Fruit fly (Drosophila melanogaster) whole organism, wandering third instar larva: ENCODE measurements around the gene CG32544.

Experiments used
- Abd-B ChIP-seq: fragments of >200 bp; optimal IDR thresholded peaks from 2 replicates; lab custom pipeline; 2017; ENCODE audit warnings: missing biosample characterization, missing genetic modification characterization
- CG32264 ChIP-seq: fragments of 200-800 bp; sonication (Bioruptor generic); optimal IDR thresholded peaks from 2 replicates; lab custom pipeline; 2016; ENCODE audit warnings: missing biosample characterization, missing genetic modification characterization
- CG9705 ChIP-seq: fragments of 200-800 bp; sonication (Bioruptor generic); optimal IDR thresholded peaks from 2 replicates; lab custom pipeline; 2018; ENCODE audit warnings: missing biosample characterization, mild to moderate bottlenecking, missing genetic modification characterization
- CrebA ChIP-seq: fragments of 200-800 bp; sonication (Bioruptor generic); optimal IDR thresholded peaks from 2 replicates; lab custom pipeline; 2016; ENCODE audit warnings: missing biosample characterization, mild to moderate bottlenecking, missing genetic modification characterization, borderline replicate concordance
- Dfd ChIP-seq: fragments of >200 bp; optimal IDR thresholded peaks from 2 replicates; lab custom pipeline; 2017; ENCODE audit warnings: missing biosample characterization, missing genetic modification characterization
- Dif ChIP-seq: fragments of 200-275, 200-300 bp; sonication (Bioruptor generic); optimal IDR thresholded peaks from 2 replicates; lab custom pipeline; 2018; ENCODE audit warnings: missing biosample characterization, missing genetic modification characterization; ENCODE audit not compliant: partially characterized antibody
- GATAd ChIP-seq: sonication (Bioruptor generic); optimal IDR thresholded peaks from 2 replicates; lab custom pipeline; 2016; ENCODE audit warnings: missing biosample characterization, missing genetic modification characterization
- HLH106 ChIP-seq: fragments of 200-800 bp; optimal IDR thresholded peaks from 3 replicates; lab custom pipeline; 2019; ENCODE audit warnings: missing biosample characterization, mild to moderate bottlenecking, missing genetic modification characterization, moderate library complexity
- Hnf4 ChIP-seq: fragments of 200-800 bp; sonication (Bioruptor generic); optimal IDR thresholded peaks from 2 replicates; lab custom pipeline; 2016; ENCODE audit warnings: missing biosample characterization, mild to moderate bottlenecking, missing genetic modification characterization
- Hr78 ChIP-seq: fragments of >200 bp; optimal IDR thresholded peaks from 2 replicates; lab custom pipeline; 2017; ENCODE audit warnings: missing biosample characterization, missing genetic modification characterization
- Hr83 ChIP-seq: fragments of 200-300 bp; sonication (Bioruptor generic); optimal IDR thresholded peaks from 2 replicates; lab custom pipeline; 2016; ENCODE audit warnings: missing biosample characterization, mild to moderate bottlenecking, missing genetic modification characterization, moderate library complexity; ENCODE audit not compliant: poor library complexity, severe bottlenecking
- Jra ChIP-seq: sonication (Bioruptor generic); optimal IDR thresholded peaks from 2 replicates; lab custom pipeline; 2016; ENCODE audit warnings: missing biosample characterization, missing genetic modification characterization
- Mio ChIP-seq: sonication (Bioruptor generic); optimal IDR thresholded peaks from 2 replicates; lab custom pipeline; 2016; ENCODE audit warnings: missing biosample characterization, missing genetic modification characterization
- Myc ChIP-seq: fragments of >200 bp; optimal IDR thresholded peaks from 2 replicates; lab custom pipeline; 2017
- N ChIP-seq: fragments of >200 bp; optimal IDR thresholded peaks from 2 replicates; lab custom pipeline; 2018; ENCODE audit warnings: missing biosample characterization, missing external identifiers, missing genetic modification characterization
- OdsH ChIP-seq: fragments of 200-800 bp; sonication (Bioruptor generic); optimal IDR thresholded peaks from 2 replicates; lab custom pipeline; 2016; ENCODE audit warnings: missing biosample characterization, mild to moderate bottlenecking, missing genetic modification characterization
- Rel ChIP-seq, 2 experiments: fragments of 200-800 bp; sonication (Bioruptor generic) in 1 of 2; optimal IDR thresholded peaks; 2 replicates in 1 of 2; 3 replicates in 1 of 2; lab custom pipeline; 2016 to 2019; ENCODE audit warnings: mild to moderate bottlenecking in 2 of 2, missing biosample characterization in 2 of 2, missing genetic modification characterization in 2 of 2, moderate library complexity in 1 of 2
- Sp1 ChIP-seq: fragments of 200-800 bp; sonication (Bioruptor generic); optimal IDR thresholded peaks from 3 replicates; lab custom pipeline; 2019; ENCODE audit warnings: missing biosample characterization, mild to moderate bottlenecking, missing genetic modification characterization, moderate library complexity
- Vsx2 ChIP-seq: fragments of 200-300, 225-300 bp; sonication (Bioruptor generic); optimal IDR thresholded peaks from 2 replicates; lab custom pipeline; 2018; ENCODE audit warnings: missing biosample characterization, missing genetic modification characterization; ENCODE audit not compliant: partially characterized antibody
- br ChIP-seq: fragments of 200-800 bp; sonication (Bioruptor generic); optimal IDR thresholded peaks from 2 replicates; lab custom pipeline; 2016; ENCODE audit warnings: missing biosample characterization, missing genetic modification characterization
- brk ChIP-seq: fragments of 200-800 bp; sonication (Bioruptor generic); optimal IDR thresholded peaks from 2 replicates; lab custom pipeline; 2016; ENCODE audit warnings: missing biosample characterization, mild to moderate bottlenecking, missing genetic modification characterization
- dl ChIP-seq, 2 experiments: fragments of 175-275, 200-275 bp in 1 of 2; fragments of 200-275 bp in 1 of 2; sonication (Bioruptor generic); optimal IDR thresholded peaks; lab custom pipeline; 2018; ENCODE audit warnings: mild to moderate bottlenecking in 2 of 2, missing biosample characterization in 2 of 2, missing genetic modification characterization in 2 of 2, moderate library complexity in 2 of 2; ENCODE audit not compliant: partially characterized antibody in 2 of 2, insufficient read depth in 1 of 2
- dmrt93B ChIP-seq: fragments of 200-800 bp; sonication (Bioruptor generic); optimal IDR thresholded peaks from 2 replicates; lab custom pipeline; 2018; ENCODE audit warnings: missing biosample characterization, mild to moderate bottlenecking, missing genetic modification characterization
- dsf ChIP-seq: sonication (Bioruptor generic); optimal IDR thresholded peaks from 2 replicates; lab custom pipeline; 2016; ENCODE audit warnings: missing biosample characterization, missing genetic modification characterization, borderline replicate concordance
- ey ChIP-seq: fragments of 200-800 bp; sonication (Bioruptor generic); optimal IDR thresholded peaks from 2 replicates; lab custom pipeline; 2016; ENCODE audit warnings: missing biosample characterization, missing genetic modification characterization
- foxo ChIP-seq, 2 experiments: fragments of 200-800 bp; sonication (Bioruptor generic); optimal IDR thresholded peaks; 2 replicates in 1 of 2; 3 replicates in 1 of 2; lab custom pipeline; 2016 to 2017; ENCODE audit warnings: missing biosample characterization in 2 of 2, missing genetic modification characterization in 2 of 2
- fru ChIP-seq: fragments of 200-800 bp; sonication (Bioruptor generic); optimal IDR thresholded peaks from 3 replicates; lab custom pipeline; 2016; ENCODE audit warnings: missing biosample characterization, mild to moderate bottlenecking, missing genetic modification characterization
- h ChIP-seq: fragments of 200-800 bp; sonication (Bioruptor generic); optimal IDR thresholded peaks from 3 replicates; lab custom pipeline; 2016; ENCODE audit warnings: missing biosample characterization, mild to moderate bottlenecking, missing genetic modification characterization
- jim ChIP-seq: fragments of 175-275, 200-325 bp; sonication (Bioruptor generic); optimal IDR thresholded peaks from 2 replicates; lab custom pipeline; 2016; ENCODE audit warnings: missing biosample characterization, mild to moderate bottlenecking, missing genetic modification characterization
- lola ChIP-seq: fragments of >200 bp; optimal IDR thresholded peaks from 2 replicates; lab custom pipeline; 2017; ENCODE audit warnings: missing biosample characterization, missing genetic modification characterization
- pan ChIP-seq: fragments of >200 bp; optimal IDR thresholded peaks from 2 replicates; lab custom pipeline; 2017
- psq ChIP-seq: fragments of 200-800 bp; sonication (Bioruptor generic); optimal IDR thresholded peaks from 3 replicates; lab custom pipeline; 2017; ENCODE audit warnings: missing biosample characterization, mild to moderate bottlenecking, missing genetic modification characterization, moderate library complexity
- rgr ChIP-seq: fragments of 200-800 bp; sonication (Bioruptor generic); optimal IDR thresholded peaks from 3 replicates; lab custom pipeline; 2016; ENCODE audit warnings: missing biosample characterization, mild to moderate bottlenecking, missing genetic modification characterization
- sage ChIP-seq: fragments of 200-800 bp; sonication (Bioruptor generic); optimal IDR thresholded peaks from 2 replicates; lab custom pipeline; 2016; ENCODE audit warnings: missing biosample characterization, mild to moderate bottlenecking, missing genetic modification characterization
- sv ChIP-seq: fragments of 200-800 bp; sonication (Bioruptor generic); optimal IDR thresholded peaks from 3 replicates; lab custom pipeline; 2016; ENCODE audit warnings: missing biosample characterization, missing genetic modification characterization
- tai ChIP-seq: sonication (Bioruptor generic); optimal IDR thresholded peaks from 2 replicates; lab custom pipeline; 2016; ENCODE audit warnings: missing biosample characterization, missing genetic modification characterization
- usp ChIP-seq: fragments of >200 bp; optimal IDR thresholded peaks from 2 replicates; lab custom pipeline; 2017; ENCODE audit warnings: missing biosample characterization, missing genetic modification characterization
- woc ChIP-seq: sonication (Bioruptor generic); optimal IDR thresholded peaks from 2 replicates; lab custom pipeline; 2016; ENCODE audit warnings: missing biosample characterization, mild to moderate bottlenecking, missing genetic modification characterization

CG32544 gene

dm6 chrX:18843229-18844033 lies 16.7 kb upstream of the CG32544 start, which contains the start of gene htk:
Gene htk, plus strand, starts transcription at chrX:18843663.
- TF ChIP-seq CG32264, result no peak
- TF ChIP-seq Hr83 (GFP tag; lab: Kevin White, UChicago), result peak; percentile 72
- TF ChIP-seq Sp1 (GFP tag; lab: Kevin White, UChicago), result peak; percentile 20
- no peak for TF ChIP-seq Dif (GFP tag; lab: Kevin White, UChicago)
- TF ChIP-seq br (GFP tag; lab: Kevin White, UChicago), result peak; percentile 62
- no peak for TF ChIP-seq Mio (GFP tag; lab: Kevin White, UChicago)
- TF ChIP-seq sage, result no peak
- TF ChIP-seq OdsH (GFP tag; lab: Kevin White, UChicago), result peak; percentile 63
- peak; percentile 67 for TF ChIP-seq ey (GFP tag; lab: Kevin White, UChicago)
- no peak for TF ChIP-seq brk (GFP tag; lab: Kevin White, UChicago)
- TF ChIP-seq dmrt93B (GFP tag; lab: Kevin White, UChicago), result peak; percentile 35
- TF ChIP-seq pan (lab: Kevin White, UChicago), result no peak
- TF ChIP-seq GATAd, result no peak
- peak; percentile 94 for TF ChIP-seq Myc (lab: Kevin White, UChicago)
- TF ChIP-seq h (GFP tag; lab: Kevin White, UChicago), result peak; percentile 79
- peak; percentile 69 for TF ChIP-seq fru (GFP tag; lab: Kevin White, UChicago)
- TF ChIP-seq Jra, result peak; percentile 11
- no peak for TF ChIP-seq tai (GFP tag; lab: Kevin White, UChicago)
- TF ChIP-seq HLH106, result peak; percentile 52
- no peak for TF ChIP-seq dl (GFP tag; optimal IDR thresholded peaks at IDR 0.05; lab: Kevin White, UChicago; ENCODE audit: insufficient read depth in 1 of 2, partially characterized antibody in 2 of 2)
- no peak for TF ChIP-seq lola (GFP tag; lab: Kevin White, UChicago)
- TF ChIP-seq sv (GFP tag; lab: Kevin White, UChicago), result peak; percentile 10
- TF ChIP-seq rgr (GFP tag; lab: Kevin White, UChicago), result peak; percentile 74
- TF ChIP-seq Rel (GFP tag; optimal IDR thresholded peaks at IDR 0.05; lab: Kevin White, UChicago), result no peak
- peak; percentile 43 for TF ChIP-seq Rel (tag; optimal IDR thresholded peaks at IDR 0.05; lab: Kevin White, UChicago)
- TF ChIP-seq Hnf4 (GFP tag; lab: Kevin White, UChicago), result peak; percentile 75
- peak; percentile 65 for TF ChIP-seq psq (GFP tag; lab: Kevin White, UChicago)
- no peak for TF ChIP-seq jim (GFP tag; lab: Kevin White, UChicago)
- peak in 1 of 2 experiments; percentile 86 for TF ChIP-seq foxo (GFP tag; optimal IDR thresholded peaks at IDR 0.05; lab: Kevin White, UChicago)
- no peak for TF ChIP-seq usp
- no peak for TF ChIP-seq Dfd
- TF ChIP-seq Hr78, result no peak
- TF ChIP-seq Abd-B (GFP tag; lab: Kevin White, UChicago), result no peak
- TF ChIP-seq woc (GFP tag; lab: Kevin White, UChicago), result no peak
- TF ChIP-seq CG9705, result peak; percentile 37

DNA sequence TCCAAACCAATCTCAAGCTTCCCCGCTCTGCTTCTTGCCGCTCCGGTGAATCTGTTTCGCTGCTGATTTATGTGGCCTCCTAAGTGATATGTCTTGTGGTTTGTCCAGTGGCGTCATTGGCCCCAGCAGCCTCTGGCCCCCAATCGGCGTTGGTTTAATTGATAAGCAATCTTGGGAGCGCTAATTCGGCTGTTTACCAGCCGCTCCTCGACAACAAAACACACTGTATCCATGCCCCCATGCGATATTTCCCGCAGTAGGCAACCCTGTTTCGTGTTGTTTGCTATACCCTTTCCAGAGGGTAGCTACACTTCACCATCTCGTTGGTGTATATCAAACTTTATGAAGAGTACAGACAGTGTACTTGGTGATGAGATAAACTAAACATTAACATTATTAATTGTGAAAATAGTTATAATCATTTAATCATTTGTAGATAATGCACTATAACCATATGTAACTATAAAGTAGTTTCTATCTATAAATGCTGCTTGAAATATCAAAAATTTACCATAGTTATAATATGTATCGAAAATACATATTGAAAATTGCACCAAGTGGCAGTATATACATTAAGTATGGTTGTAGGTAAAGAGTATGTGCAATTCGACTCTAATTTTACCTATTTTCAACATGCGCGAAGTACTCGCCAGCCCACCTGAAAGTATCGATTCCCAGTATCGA lies 11.6 kb upstream of the CG32544 start, which contains the start of gene shop:
TSS of gene shop (minus strand) at position 229 of the 684 bp plus-strand sequence.
- TF ChIP-seq psq (GFP tag; lab: Kevin White, UChicago) (peak; percentile 81), Abd-B (GFP tag; lab: Kevin White, UChicago) (no peak), pan (lab: Kevin White, UChicago) (no peak), dl (GFP tag; optimal IDR thresholded peaks at IDR 0.05; lab: Kevin White, UChicago; ENCODE audit: insufficient read depth in 1 of 2, partially characterized antibody in 2 of 2) (no peak), CrebA (GFP tag; lab: Kevin White, UChicago) (no peak), CG32264 (no peak), fru (GFP tag; lab: Kevin White, UChicago) (peak; percentile 86), woc (GFP tag; lab: Kevin White, UChicago) (peak; percentile 92), Hr78 (no peak), ey (GFP tag; lab: Kevin White, UChicago) (peak; percentile 81), dmrt93B (GFP tag; lab: Kevin White, UChicago) (peak; percentile 81), h (GFP tag; lab: Kevin White, UChicago) (peak; percentile 81), sv (GFP tag; lab: Kevin White, UChicago) (peak; percentile 77), lola (GFP tag; lab: Kevin White, UChicago) (no peak), foxo (GFP tag; optimal IDR thresholded peaks at IDR 0.05; lab: Kevin White, UChicago) (peak in 1 of 2 experiments; percentile 88), Rel (GFP tag; optimal IDR thresholded peaks at IDR 0.05; lab: Kevin White, UChicago) (no peak), Rel (tag; optimal IDR thresholded peaks at IDR 0.05; lab: Kevin White, UChicago) (peak; percentile 57), Dif (GFP tag; lab: Kevin White, UChicago) (no peak), jim (GFP tag; lab: Kevin White, UChicago) (no peak), Hr83 (GFP tag; lab: Kevin White, UChicago) (peak; percentile 85), Sp1 (GFP tag; lab: Kevin White, UChicago) (peak; percentile 89), HLH106 (peak; percentile 89), brk (GFP tag; lab: Kevin White, UChicago) (no peak), OdsH (GFP tag; lab: Kevin White, UChicago) (peak; percentile 80), dsf (GFP tag; lab: Kevin White, UChicago) (no peak), GATAd (no peak), sage (no peak), Hnf4 (GFP tag; lab: Kevin White, UChicago) (no peak), Vsx2 (GFP tag; lab: Kevin White, UChicago) (no peak), Myc (lab: Kevin White, UChicago) (no peak), N (GFP tag; lab: Kevin White, UChicago) (no peak), br (GFP tag; lab: Kevin White, UChicago) (peak; percentile 75), tai (GFP tag; lab: Kevin White, UChicago) (no peak), Mio (GFP tag; lab: Kevin White, UChicago) (peak; percentile 13), usp (no peak), CG9705 (peak; percentile 83), Jra (no peak), rgr (GFP tag; lab: Kevin White, UChicago) (peak; percentile 84), Dfd (no peak)
